Worm (Caenorhabditis elegans) whole organism, late embryonic: Measurements from ENCODE around the gene srlf-2.

Experiments used
- C38D4.7 ChIP-seq: fragments of 200-800 bp; sonication (Bioruptor generic); optimal IDR thresholded peaks from 2 replicates; lab custom pipeline; 2018; ENCODE audit warnings: mild to moderate bottlenecking, missing genetic modification characterization, moderate library complexity, missing compliant biosample characterization
- K02D7.2 ChIP-seq: sonication (generic microtip); optimal IDR thresholded peaks from 2 replicates; lab custom pipeline; 2017; ENCODE audit warnings: mild to moderate bottlenecking, missing genetic modification characterization, missing compliant biosample characterization
- K09A11.1 ChIP-seq: sonication (generic microtip); optimal IDR thresholded peaks from 2 replicates; lab custom pipeline; 2017; ENCODE audit warnings: antibody characterized with exemption, mild to moderate bottlenecking, missing genetic modification characterization, missing compliant biosample characterization; ENCODE audit not compliant: insufficient read depth
- Y22D7AL.16 ChIP-seq: sonication (generic microtip); optimal IDR thresholded peaks from 2 replicates; lab custom pipeline; 2016; ENCODE audit warnings: missing genetic modification characterization, missing compliant biosample characterization
- ahr-1 ChIP-seq: sonication (generic microtip); optimal IDR thresholded peaks from 2 replicates; lab custom pipeline; 2016; ENCODE audit warnings: missing genetic modification characterization, missing compliant biosample characterization
- ama-1 ChIP-seq: fragments of 150-350 bp; optimal IDR thresholded peaks from 2 replicates; lab custom pipeline; 2014
- ceh-18 ChIP-seq: sonication (generic microtip); optimal IDR thresholded peaks from 2 replicates; lab custom pipeline; 2016; ENCODE audit warnings: missing genetic modification characterization, missing compliant biosample characterization
- ceh-19 ChIP-seq: fragments of 200-800 bp; sonication (Bioruptor generic); optimal IDR thresholded peaks from 2 replicates; lab custom pipeline; 2018; ENCODE audit warnings: mild to moderate bottlenecking, missing genetic modification characterization, missing compliant biosample characterization
- ceh-2 ChIP-seq: sonication (generic microtip); optimal IDR thresholded peaks from 2 replicates; lab custom pipeline; 2016; ENCODE audit warnings: missing genotype, missing genetic modification characterization, missing compliant biosample characterization
- ceh-24 ChIP-seq: sonication (generic microtip); optimal IDR thresholded peaks from 2 replicates; lab custom pipeline; 2016; ENCODE audit warnings: mild to moderate bottlenecking, missing genetic modification characterization, missing compliant biosample characterization
- ceh-30 ChIP-seq: fragments of 150-350 bp; optimal IDR thresholded peaks from 2 replicates; lab custom pipeline; 2014; ENCODE audit warnings: missing biosample characterization, missing genetic modification characterization
- ceh-48 ChIP-seq: sonication (generic microtip); optimal IDR thresholded peaks from 2 replicates; lab custom pipeline; 2016; ENCODE audit warnings: missing genetic modification characterization, inconsistent platforms, missing compliant biosample characterization
- ceh-6 ChIP-seq: fragments of 200-800 bp; sonication (Bioruptor generic); optimal IDR thresholded peaks from 2 replicates; lab custom pipeline; 2018; ENCODE audit warnings: mild to moderate bottlenecking, missing genetic modification characterization, missing compliant biosample characterization
- ceh-9 ChIP-seq: sonication (generic microtip); optimal IDR thresholded peaks from 2 replicates; lab custom pipeline; 2016; ENCODE audit warnings: mild to moderate bottlenecking, missing genetic modification characterization, inconsistent platforms, missing compliant biosample characterization
- dmd-4 ChIP-seq: sonication (generic microtip); optimal IDR thresholded peaks from 2 replicates; lab custom pipeline; 2016; ENCODE audit warnings: borderline replicate concordance, missing genetic modification characterization, missing compliant biosample characterization
- dve-1 ChIP-seq: sonication (generic microtip); optimal IDR thresholded peaks from 2 replicates; lab custom pipeline; 2017; ENCODE audit warnings: antibody characterized with exemption, mild to moderate bottlenecking, missing genetic modification characterization, missing compliant biosample characterization
- elt-2 ChIP-seq: sonication (generic microtip); optimal IDR thresholded peaks from 2 replicates; lab custom pipeline; 2016; ENCODE audit warnings: missing genetic modification reagents, missing genetic modification characterization, missing compliant biosample characterization
- ets-4 ChIP-seq: sonication (generic microtip); optimal IDR thresholded peaks from 2 replicates; lab custom pipeline; 2016; ENCODE audit warnings: missing genetic modification characterization, missing compliant biosample characterization
- eyg-1 ChIP-seq: sonication (generic microtip); optimal IDR thresholded peaks from 2 replicates; lab custom pipeline; 2016; ENCODE audit warnings: missing genotype, missing genetic modification characterization, missing compliant biosample characterization
- fkh-6 ChIP-seq: sonication (generic microtip); optimal IDR thresholded peaks from 2 replicates; lab custom pipeline; 2016; ENCODE audit warnings: missing genetic modification characterization, missing compliant biosample characterization
- hlh-30 ChIP-seq: sonication (generic microtip); optimal IDR thresholded peaks from 2 replicates; lab custom pipeline; 2017; ENCODE audit warnings: antibody characterized with exemption, missing genetic modification characterization, missing compliant biosample characterization; ENCODE audit not compliant: insufficient read depth
- hlh-6 ChIP-seq: sonication (generic microtip); optimal IDR thresholded peaks from 2 replicates; lab custom pipeline; 2016; ENCODE audit warnings: missing genotype, missing genetic modification characterization, missing compliant biosample characterization
- lim-6 ChIP-seq: sonication (generic microtip); optimal IDR thresholded peaks from 2 replicates; lab custom pipeline; 2016; ENCODE audit warnings: missing genetic modification characterization, missing compliant biosample characterization
- lin-11 ChIP-seq: fragments of 200-800 bp; sonication (Bioruptor generic); optimal IDR thresholded peaks from 2 replicates; lab custom pipeline; 2018; ENCODE audit warnings: mild to moderate bottlenecking, missing genetic modification characterization, missing compliant biosample characterization
- madf-2 ChIP-seq: sonication (generic microtip); optimal IDR thresholded peaks from 2 replicates; lab custom pipeline; 2017; ENCODE audit warnings: missing genetic modification characterization, missing compliant biosample characterization
- npax-4 ChIP-seq: sonication (generic microtip); optimal IDR thresholded peaks from 2 replicates; lab custom pipeline; 2016; ENCODE audit warnings: missing genetic modification characterization, missing compliant biosample characterization
- odd-2 ChIP-seq: sonication (generic microtip); optimal IDR thresholded peaks from 2 replicates; lab custom pipeline; 2017; ENCODE audit warnings: antibody characterized with exemption, mild to moderate bottlenecking, missing genetic modification characterization, missing compliant biosample characterization
- pag-3 ChIP-seq: sonication (generic microtip); optimal IDR thresholded peaks from 2 replicates; lab custom pipeline; 2016; ENCODE audit warnings: missing compliant biosample characterization, missing genetic modification characterization, borderline replicate concordance
- pax-1 ChIP-seq: fragments of 150-350 bp; optimal IDR thresholded peaks from 2 replicates; lab custom pipeline; 2014; ENCODE audit warnings: missing biosample characterization, missing genetic modification characterization
- pha-2 ChIP-seq: sonication (generic microtip); optimal IDR thresholded peaks from 2 replicates; lab custom pipeline; 2017; ENCODE audit warnings: mild to moderate bottlenecking, missing genetic modification characterization, missing compliant biosample characterization
- pros-1 ChIP-seq: fragments of 150-350 bp; optimal IDR thresholded peaks from 2 replicates; lab custom pipeline; 2014; ENCODE audit warnings: missing biosample characterization, missing genetic modification reagents, missing genetic modification characterization
- ref-2 ChIP-seq: sonication (generic microtip); optimal IDR thresholded peaks from 2 replicates; lab custom pipeline; 2016; ENCODE audit warnings: missing genetic modification characterization, missing compliant biosample characterization
- rnt-1 ChIP-seq: sonication (generic microtip); optimal IDR thresholded peaks from 2 replicates; lab custom pipeline; 2016; ENCODE audit warnings: missing genetic modification characterization, missing compliant biosample characterization
- tbx-7 ChIP-seq: sonication (generic microtip); optimal IDR thresholded peaks from 2 replicates; lab custom pipeline; 2016; ENCODE audit warnings: missing genotype, missing genetic modification characterization, missing compliant biosample characterization
- unc-3 ChIP-seq, 2 experiments: fragments of 200-800 bp in 1 of 2; sonication (Bioruptor generic) in 1 of 2; sonication (generic microtip) in 1 of 2; conservative IDR thresholded peaks in 1 of 2; optimal IDR thresholded peaks in 1 of 2; 2 replicates each; pipeline versions ENCODE4 v1.3.6 to Lab custom; 2016 to 2022; ENCODE audit warnings: missing compliant biosample characterization in 2 of 2, missing genetic modification characterization in 2 of 2, missing genetic modification reagents in 1 of 2
- unc-42 ChIP-seq: sonication (generic microtip); optimal IDR thresholded peaks from 2 replicates; lab custom pipeline; 2016; ENCODE audit warnings: missing genotype, missing genetic modification characterization, missing compliant biosample characterization
- unc-86 ChIP-seq: sonication (generic microtip); optimal IDR thresholded peaks from 2 replicates; lab custom pipeline; 2016; ENCODE audit warnings: missing genetic modification characterization, missing compliant biosample characterization
- zip-5 ChIP-seq: sonication (generic microtip); optimal IDR thresholded peaks from 2 replicates; lab custom pipeline; 2016; ENCODE audit warnings: missing genetic modification characterization, missing compliant biosample characterization
- ztf-16 ChIP-seq: sonication (generic microtip); optimal IDR thresholded peaks from 2 replicates; lab custom pipeline; 2017; ENCODE audit warnings: missing genetic modification characterization, missing compliant biosample characterization

srlf-2 gene

ce11 chrIV:8454076-8454475 lies 35.9 kb upstream of the srlf-2 start:
- no peak for TF ChIP-seq ceh-19 (GFP tag; lab: Kevin White, UChicago)
- peak; percentile 68 for TF ChIP-seq elt-2

ce11 chrIV:8456899-8457298 lies 33.1 kb upstream of the srlf-2 start, which contains the start of gene syx-4:
syx-4 (plus strand) TSS chrIV:8457280.
- TF ChIP-seq ceh-30 (tag; lab: Kevin White, UChicago): no peak
- no peak for TF ChIP-seq ceh-9
- TF ChIP-seq ahr-1 (tag; lab: Kevin White, UChicago): no peak
- TF ChIP-seq K09A11.1: no peak

ce11 chrIV:8460208-8460607 lies 29.8 kb upstream of the srlf-2 start, which contains the start of gene ant-1.4:
ant-1.4 (minus strand) TSS chrIV:8460308.
- no peak for TF ChIP-seq K02D7.2 (tag; lab: Kevin White, UChicago)
- no peak for TF ChIP-seq madf-2 (tag; lab: Kevin White, UChicago)
- TF ChIP-seq unc-3 (GFP tag; conservative IDR thresholded peaks at IDR 0.05; lab: Robert Waterston, UW): no peak
- TF ChIP-seq unc-3 (tag; optimal IDR thresholded peaks at IDR 0.05; lab: Kevin White, UChicago): no peak
- no peak for TF ChIP-seq odd-2 (tag; lab: Kevin White, UChicago)
- no peak for TF ChIP-seq pros-1
- no peak for TF ChIP-seq dmd-4 (tag; lab: Kevin White, UChicago)
- no peak for TF ChIP-seq fkh-6 (tag; lab: Kevin White, UChicago)
- TF ChIP-seq eyg-1 (tag; lab: Kevin White, UChicago): no peak
- TF ChIP-seq ama-1: no peak
- TF ChIP-seq ztf-16 (tag; lab: Kevin White, UChicago): no peak
- no peak for TF ChIP-seq ceh-18
- no peak for TF ChIP-seq unc-86 (tag; lab: Kevin White, UChicago)
- no peak for TF ChIP-seq ets-4
- TF ChIP-seq ceh-24 (tag; lab: Kevin White, UChicago): no peak
- TF ChIP-seq ceh-48: no peak
- no peak for TF ChIP-seq unc-42 (tag; lab: Kevin White, UChicago)
- no peak for TF ChIP-seq pag-3 (tag; lab: Kevin White, UChicago)

ce11 chrIV:8461177-8461576 lies 28.8 kb upstream of the srlf-2 start:
- TF ChIP-seq ref-2 (no peak), pros-1 (no peak), ceh-30 (tag; lab: Kevin White, UChicago) (no peak), pha-2 (tag; lab: Kevin White, UChicago) (no peak), pax-1 (no peak), eyg-1 (tag; lab: Kevin White, UChicago) (no peak), lin-11 (tag; lab: Kevin White, UChicago) (no peak), C38D4.7 (no peak), ceh-19 (GFP tag; lab: Kevin White, UChicago) (no peak), rnt-1 (tag; lab: Kevin White, UChicago) (no peak), lim-6 (tag; lab: Kevin White, UChicago) (no peak), unc-3 (GFP tag; conservative IDR thresholded peaks at IDR 0.05; lab: Robert Waterston, UW) (no peak), unc-3 (tag; optimal IDR thresholded peaks at IDR 0.05; lab: Kevin White, UChicago) (no peak), odd-2 (tag; lab: Kevin White, UChicago) (no peak), ceh-6 (GFP tag; lab: Kevin White, UChicago) (no peak), hlh-6 (tag; lab: Kevin White, UChicago) (no peak), npax-4 (no peak), ceh-2 (tag; lab: Kevin White, UChicago) (no peak)
- TF ChIP-seq, all 69 proteins: peak for 0

ce11 chrIV:8462376-8462775 lies 27.6 kb upstream of the srlf-2 start:
- no peak for TF ChIP-seq hlh-30 (tag; lab: Kevin White, UChicago)
- TF ChIP-seq ceh-19 (GFP tag; lab: Kevin White, UChicago): no peak
- no peak for TF ChIP-seq tbx-7 (tag; lab: Kevin White, UChicago)
- TF ChIP-seq unc-42 (tag; lab: Kevin White, UChicago): no peak
- no peak for TF ChIP-seq eyg-1 (tag; lab: Kevin White, UChicago)
- no peak for TF ChIP-seq odd-2 (tag; lab: Kevin White, UChicago)
- TF ChIP-seq zip-5 (tag; lab: Kevin White, UChicago): no peak
- TF ChIP-seq dve-1: no peak
- TF ChIP-seq Y22D7AL.16: no peak
- no peak for TF ChIP-seq elt-2
